Worm (Caenorhabditis elegans) whole organism, late embryonic: ENCODE measurements around the gene R07E5.11.

Source experiments
- C38D4.7 ChIP-seq: fragments of 200-800 bp; sonication (Bioruptor generic); optimal IDR thresholded peaks from 2 replicates; lab custom pipeline; 2018; ENCODE audit warnings: mild to moderate bottlenecking, missing genetic modification characterization, moderate library complexity, missing compliant biosample characterization
- K02D7.2 ChIP-seq: sonication (generic microtip); optimal IDR thresholded peaks from 2 replicates; lab custom pipeline; 2017; ENCODE audit warnings: mild to moderate bottlenecking, missing genetic modification characterization, missing compliant biosample characterization
- K09A11.1 ChIP-seq: sonication (generic microtip); optimal IDR thresholded peaks from 2 replicates; lab custom pipeline; 2017; ENCODE audit warnings: antibody characterized with exemption, mild to moderate bottlenecking, missing genetic modification characterization, missing compliant biosample characterization; ENCODE audit not compliant: insufficient read depth
- T23F11.4 ChIP-seq: fragments of 200-800 bp; sonication (Bioruptor generic); optimal IDR thresholded peaks from 2 replicates; lab custom pipeline; 2018; ENCODE audit warnings: mild to moderate bottlenecking, missing genetic modification characterization, missing compliant biosample characterization
- Y22D7AL.16 ChIP-seq: sonication (generic microtip); optimal IDR thresholded peaks from 2 replicates; lab custom pipeline; 2016; ENCODE audit warnings: missing genetic modification characterization, missing compliant biosample characterization
- ahr-1 ChIP-seq: sonication (generic microtip); optimal IDR thresholded peaks from 2 replicates; lab custom pipeline; 2016; ENCODE audit warnings: missing genetic modification characterization, missing compliant biosample characterization
- ama-1 ChIP-seq: fragments of 150-350 bp; optimal IDR thresholded peaks from 2 replicates; lab custom pipeline; 2014
- ceh-14 ChIP-seq: sonication (generic microtip); optimal IDR thresholded peaks from 2 replicates; lab custom pipeline; 2016; ENCODE audit warnings: missing genotype, missing genetic modification characterization, missing compliant biosample characterization
- ceh-18 ChIP-seq: sonication (generic microtip); optimal IDR thresholded peaks from 2 replicates; lab custom pipeline; 2016; ENCODE audit warnings: missing genetic modification characterization, missing compliant biosample characterization
- ceh-2 ChIP-seq: sonication (generic microtip); optimal IDR thresholded peaks from 2 replicates; lab custom pipeline; 2016; ENCODE audit warnings: missing genotype, missing genetic modification characterization, missing compliant biosample characterization
- ceh-34 ChIP-seq: sonication (generic microtip); optimal IDR thresholded peaks from 2 replicates; lab custom pipeline; 2016; ENCODE audit warnings: mild to moderate bottlenecking, missing genetic modification characterization, missing compliant biosample characterization
- ceh-45 ChIP-seq: fragments of 200-800 bp; sonication (Bioruptor generic); IDR thresholded peaks from 2 replicates; pipeline ENCODE4 v1.3.6; 2022; ENCODE audit warnings: missing genetic modification reagents, missing genetic modification characterization, missing compliant biosample characterization
- ceh-48 ChIP-seq: sonication (generic microtip); optimal IDR thresholded peaks from 2 replicates; lab custom pipeline; 2016; ENCODE audit warnings: missing genetic modification characterization, inconsistent platforms, missing compliant biosample characterization
- ceh-6 ChIP-seq: fragments of 200-800 bp; sonication (Bioruptor generic); optimal IDR thresholded peaks from 2 replicates; lab custom pipeline; 2018; ENCODE audit warnings: mild to moderate bottlenecking, missing genetic modification characterization, missing compliant biosample characterization
- che-1 ChIP-seq: sonication (generic microtip); optimal IDR thresholded peaks from 2 replicates; lab custom pipeline; 2016; ENCODE audit warnings: mild to moderate bottlenecking, missing genetic modification characterization, missing compliant biosample characterization
- dve-1 ChIP-seq: sonication (generic microtip); optimal IDR thresholded peaks from 2 replicates; lab custom pipeline; 2017; ENCODE audit warnings: antibody characterized with exemption, mild to moderate bottlenecking, missing genetic modification characterization, missing compliant biosample characterization
- elt-2 ChIP-seq: sonication (generic microtip); optimal IDR thresholded peaks from 2 replicates; lab custom pipeline; 2016; ENCODE audit warnings: missing genetic modification reagents, missing genetic modification characterization, missing compliant biosample characterization
- ets-4 ChIP-seq: sonication (generic microtip); optimal IDR thresholded peaks from 2 replicates; lab custom pipeline; 2016; ENCODE audit warnings: missing genetic modification characterization, missing compliant biosample characterization
- fax-1 ChIP-seq: sonication (generic microtip); optimal IDR thresholded peaks from 2 replicates; lab custom pipeline; 2016; ENCODE audit warnings: missing genotype, missing genetic modification characterization, missing compliant biosample characterization
- fkh-10 ChIP-seq: fragments of 150-350 bp; optimal IDR thresholded peaks from 2 replicates; lab custom pipeline; 2014; ENCODE audit warnings: missing biosample characterization, missing genetic modification reagents, missing genetic modification characterization
- fkh-6 ChIP-seq: sonication (generic microtip); optimal IDR thresholded peaks from 2 replicates; lab custom pipeline; 2016; ENCODE audit warnings: missing genetic modification characterization, missing compliant biosample characterization
- gmeb-2 ChIP-seq: sonication (generic microtip); optimal IDR thresholded peaks from 2 replicates; lab custom pipeline; 2016; ENCODE audit warnings: missing genetic modification characterization, inconsistent platforms, missing compliant biosample characterization
- hlh-15 ChIP-seq: sonication (generic microtip); optimal IDR thresholded peaks from 2 replicates; lab custom pipeline; 2016; ENCODE audit warnings: missing genetic modification characterization, missing compliant biosample characterization
- hlh-30 ChIP-seq: sonication (generic microtip); optimal IDR thresholded peaks from 2 replicates; lab custom pipeline; 2017; ENCODE audit warnings: antibody characterized with exemption, missing genetic modification characterization, missing compliant biosample characterization; ENCODE audit not compliant: insufficient read depth
- hlh-6 ChIP-seq: sonication (generic microtip); optimal IDR thresholded peaks from 2 replicates; lab custom pipeline; 2016; ENCODE audit warnings: missing genotype, missing genetic modification characterization, missing compliant biosample characterization
- hlh-8 ChIP-seq: sonication (generic microtip); optimal IDR thresholded peaks from 2 replicates; lab custom pipeline; 2016; ENCODE audit warnings: missing genotype, missing genetic modification characterization, missing compliant biosample characterization
- lim-6 ChIP-seq: sonication (generic microtip); optimal IDR thresholded peaks from 2 replicates; lab custom pipeline; 2016; ENCODE audit warnings: missing genetic modification characterization, missing compliant biosample characterization
- lin-11 ChIP-seq: fragments of 200-800 bp; sonication (Bioruptor generic); optimal IDR thresholded peaks from 2 replicates; lab custom pipeline; 2018; ENCODE audit warnings: mild to moderate bottlenecking, missing genetic modification characterization, missing compliant biosample characterization
- mec-3 ChIP-seq: sonication (generic microtip); optimal IDR thresholded peaks from 2 replicates; lab custom pipeline; 2016; ENCODE audit warnings: borderline replicate concordance, missing genetic modification characterization, missing compliant biosample characterization
- nfya-1 ChIP-seq: sonication (generic microtip); optimal IDR thresholded peaks from 2 replicates; lab custom pipeline; 2017; ENCODE audit warnings: missing genetic modification characterization, mild to moderate bottlenecking, missing compliant biosample characterization, antibody characterized with exemption, moderate library complexity
- nhr-232 ChIP-seq: sonication (generic microtip); optimal IDR thresholded peaks from 2 replicates; lab custom pipeline; 2016; ENCODE audit warnings: missing genetic modification characterization, missing compliant biosample characterization
- npax-4 ChIP-seq: sonication (generic microtip); optimal IDR thresholded peaks from 2 replicates; lab custom pipeline; 2016; ENCODE audit warnings: missing genetic modification characterization, missing compliant biosample characterization
- pat-9 ChIP-seq: fragments of 200-800 bp; sonication (Bioruptor generic); optimal IDR thresholded peaks from 2 replicates; lab custom pipeline; 2018; ENCODE audit warnings: mild to moderate bottlenecking, missing genetic modification characterization, moderate library complexity, missing compliant biosample characterization
- pha-2 ChIP-seq: sonication (generic microtip); optimal IDR thresholded peaks from 2 replicates; lab custom pipeline; 2017; ENCODE audit warnings: mild to moderate bottlenecking, missing genetic modification characterization, missing compliant biosample characterization
- pqm-1 ChIP-seq: sonication (generic microtip); optimal IDR thresholded peaks from 2 replicates; lab custom pipeline; 2016; ENCODE audit warnings: missing genetic modification characterization, missing compliant biosample characterization
- sox-2 ChIP-seq: fragments of 200-800 bp; sonication (Bioruptor generic); IDR thresholded peaks from 2 replicates; pipeline ENCODE4 v1.3.6; 2022; ENCODE audit warnings: missing genetic modification reagents, missing genetic modification characterization, missing compliant biosample characterization
- syd-9 ChIP-seq: sonication (generic microtip); optimal IDR thresholded peaks from 2 replicates; lab custom pipeline; 2016; ENCODE audit warnings: mild to moderate bottlenecking, missing genetic modification characterization, moderate library complexity, missing compliant biosample characterization
- tbx-2 ChIP-seq: sonication (generic microtip); optimal IDR thresholded peaks from 2 replicates; lab custom pipeline; 2016; ENCODE audit warnings: missing genetic modification characterization, missing compliant biosample characterization
- tbx-7 ChIP-seq: sonication (generic microtip); optimal IDR thresholded peaks from 2 replicates; lab custom pipeline; 2016; ENCODE audit warnings: missing genotype, missing genetic modification characterization, missing compliant biosample characterization
- unc-3 ChIP-seq, 2 experiments: fragments of 200-800 bp in 1 of 2; sonication (Bioruptor generic) in 1 of 2; sonication (generic microtip) in 1 of 2; conservative IDR thresholded peaks in 1 of 2; optimal IDR thresholded peaks in 1 of 2; 2 replicates each; pipeline versions ENCODE4 v1.3.6 to Lab custom; 2016 to 2022; ENCODE audit warnings: missing compliant biosample characterization in 2 of 2, missing genetic modification characterization in 2 of 2, missing genetic modification reagents in 1 of 2
- unc-42 ChIP-seq: sonication (generic microtip); optimal IDR thresholded peaks from 2 replicates; lab custom pipeline; 2016; ENCODE audit warnings: missing genotype, missing genetic modification characterization, missing compliant biosample characterization
- unc-86 ChIP-seq: sonication (generic microtip); optimal IDR thresholded peaks from 2 replicates; lab custom pipeline; 2016; ENCODE audit warnings: missing genetic modification characterization, missing compliant biosample characterization
- zip-5 ChIP-seq: sonication (generic microtip); optimal IDR thresholded peaks from 2 replicates; lab custom pipeline; 2016; ENCODE audit warnings: missing genetic modification characterization, missing compliant biosample characterization

Gene R07E5.11

DNA sequence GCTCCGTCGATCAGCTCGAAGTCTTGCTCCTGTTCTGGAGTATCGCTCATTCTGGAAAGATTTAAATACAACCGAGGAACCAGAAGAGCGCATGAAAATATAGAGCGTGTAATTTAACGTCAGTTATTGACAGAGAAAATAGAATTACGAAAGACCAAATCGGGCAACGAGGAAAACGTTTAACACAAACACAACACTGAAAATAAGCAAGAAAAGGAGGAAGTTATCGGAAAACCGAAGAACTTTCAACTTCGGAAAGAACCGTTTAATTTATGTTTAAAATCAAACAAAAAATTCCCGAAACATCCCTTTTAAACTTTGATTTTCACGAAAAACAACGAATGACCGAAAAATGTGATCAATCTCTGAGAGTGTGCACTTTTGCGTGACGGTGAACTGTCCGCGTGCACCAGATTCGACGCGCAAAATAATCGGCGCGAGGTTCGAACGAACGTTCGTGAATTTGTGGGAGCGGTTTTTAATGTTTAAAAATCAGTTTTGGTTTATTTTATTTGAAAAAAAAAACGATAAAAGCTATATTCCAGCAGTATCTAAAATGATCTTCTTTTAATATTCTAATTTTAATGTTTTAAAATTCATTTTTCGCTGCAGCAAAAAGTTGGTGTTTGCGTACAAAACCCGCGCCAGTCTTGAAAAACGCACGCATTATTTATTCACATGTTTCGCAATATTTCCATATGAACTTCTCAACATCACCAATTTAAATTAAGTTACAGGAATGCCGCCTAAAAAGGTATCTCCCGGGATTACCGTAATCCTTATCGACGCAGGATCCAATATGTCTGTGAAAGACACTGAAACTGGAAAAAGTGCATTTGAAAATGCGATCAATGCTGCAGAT, 4.3 kb upstream of the R07E5.11 start, which contains the start of the genes R07E5.7 and cku-80 (continued):
- TF ChIP-seq tbx-7 (tag; lab: Kevin White, UChicago), result no peak
- no peak for TF ChIP-seq pqm-1 (tag; lab: Kevin White, UChicago)
- no peak for TF ChIP-seq lim-6 (tag; lab: Kevin White, UChicago)

DNA sequence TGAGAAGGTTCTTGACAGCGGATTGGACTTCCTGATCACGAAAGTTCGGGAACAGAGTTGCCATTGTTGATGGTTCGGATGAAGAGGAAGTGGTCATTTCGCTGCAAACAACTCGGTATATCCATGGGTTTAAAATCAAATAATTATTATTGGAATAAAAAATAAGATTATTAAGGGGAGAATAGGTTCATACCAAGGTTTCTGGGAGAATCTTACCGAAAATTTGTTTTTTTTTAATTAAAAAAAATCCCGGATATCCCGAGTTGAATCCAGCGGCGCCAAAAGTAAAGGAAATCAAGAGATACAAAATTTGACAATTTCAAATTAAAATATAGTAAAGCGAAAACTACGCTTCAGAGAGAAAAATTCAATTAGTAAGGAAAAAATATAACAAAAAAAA, 2.9 kb upstream of the R07E5.11 start, which contains the start of the genes R07E5.19 and pdcd-2:
Gene R07E5.19 (minus strand): TSS at position 101 of the 400 bp plus-strand sequence.
Gene pdcd-2 (minus strand): TSS at position 102 of the 400 bp plus-strand sequence.
- TF ChIP-seq ahr-1 (tag; lab: Kevin White, UChicago) (no peak), tbx-7 (tag; lab: Kevin White, UChicago) (no peak), unc-86 (tag; lab: Kevin White, UChicago) (no peak), ama-1 (lab: Kevin White, UChicago) (no peak), fax-1 (no peak), dve-1 (tag; lab: Kevin White, UChicago) (no peak), mec-3 (tag; lab: Kevin White, UChicago) (no peak), K02D7.2 (tag; lab: Kevin White, UChicago) (no peak), lin-11 (no peak), hlh-8 (tag; lab: Kevin White, UChicago) (no peak), ceh-34 (tag; lab: Kevin White, UChicago) (no peak), ceh-48 (tag; lab: Kevin White, UChicago) (no peak), hlh-30 (tag; lab: Kevin White, UChicago) (no peak), ets-4 (tag; lab: Kevin White, UChicago) (no peak), unc-3 (GFP tag; conservative IDR thresholded peaks at IDR 0.05; lab: Robert Waterston, UW) (no peak), unc-3 (tag; optimal IDR thresholded peaks at IDR 0.05; lab: Kevin White, UChicago) (no peak), zip-5 (tag; lab: Kevin White, UChicago) (no peak), gmeb-2 (tag; lab: Kevin White, UChicago) (no peak), npax-4 (tag; lab: Kevin White, UChicago) (no peak), fkh-10 (GFP tag; lab: Kevin White, UChicago) (no peak), pqm-1 (tag; lab: Kevin White, UChicago) (no peak)

DNA sequence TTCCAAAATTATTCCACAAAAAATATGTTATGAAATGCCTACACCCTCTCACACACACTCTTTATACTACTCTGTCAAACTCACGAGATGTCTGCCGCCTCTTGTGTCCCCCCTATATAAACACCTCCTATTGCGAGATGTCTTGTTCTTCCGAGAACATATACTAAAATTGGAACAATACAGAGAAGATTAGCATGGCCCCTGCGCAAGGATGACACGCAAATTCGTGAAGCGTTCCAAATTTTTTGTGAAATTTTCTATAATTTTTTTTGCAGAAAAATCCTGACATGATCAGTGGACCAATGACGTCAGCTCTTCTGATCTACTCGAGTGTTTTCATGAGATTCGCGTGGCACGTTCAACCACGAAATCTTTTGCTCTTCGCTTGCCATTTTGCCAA, 994 bp downstream of the R07E5.11 start:
- TF ChIP-seq ceh-34 (tag; lab: Kevin White, UChicago) (peak; percentile 19), nfya-1 (peak; percentile 12), fax-1 (peak; percentile 20), pha-2 (tag; lab: Kevin White, UChicago) (peak; percentile 42), ceh-6 (GFP tag; lab: Kevin White, UChicago) (peak; percentile 38), zip-5 (tag; lab: Kevin White, UChicago) (peak; percentile 8), Y22D7AL.16 (tag; lab: Kevin White, UChicago) (peak; percentile 20), che-1 (tag; lab: Kevin White, UChicago) (peak; percentile 11), nhr-232 (peak; percentile 9), K09A11.1 (peak; percentile 22), tbx-2 (peak; percentile 44), syd-9 (tag; lab: Kevin White, UChicago) (peak; percentile 30), sox-2 (peak; percentile 63), lin-11 (peak; percentile 12), ceh-2 (peak; percentile 5), hlh-6 (peak; percentile 23), T23F11.4 (peak; percentile 29), elt-2 (tag; lab: Kevin White, UChicago) (peak; percentile 57), ceh-18 (tag; lab: Kevin White, UChicago) (peak; percentile 11), fkh-6 (peak; percentile 19), unc-42 (tag; lab: Kevin White, UChicago) (peak; percentile 5), ceh-45 (GFP tag; lab: Robert Waterston, UW) (peak; percentile 66; the same call in 1 of the 2 replicates), pat-9 (tag; lab: Kevin White, UChicago) (peak; percentile 13), ceh-14 (tag; lab: Kevin White, UChicago) (peak; percentile 41), C38D4.7 (GFP tag; lab: Kevin White, UChicago) (peak; percentile 41), hlh-15 (tag; lab: Kevin White, UChicago) (peak; percentile 7)
